Worm (Caenorhabditis elegans) whole organism, late embryonic: ENCODE results near the gene srw-43.

Source experiments
- ceh-2 ChIP-seq: sonication (generic microtip); optimal IDR thresholded peaks from 2 replicates; lab custom pipeline; 2016; ENCODE audit warnings: missing genotype, missing genetic modification characterization, missing compliant biosample characterization
- ceh-24 ChIP-seq: sonication (generic microtip); optimal IDR thresholded peaks from 2 replicates; lab custom pipeline; 2016; ENCODE audit warnings: mild to moderate bottlenecking, missing genetic modification characterization, missing compliant biosample characterization
- ceh-30 ChIP-seq: fragments of 150-350 bp; optimal IDR thresholded peaks from 2 replicates; lab custom pipeline; 2014; ENCODE audit warnings: missing biosample characterization, missing genetic modification characterization
- che-1 ChIP-seq: sonication (generic microtip); optimal IDR thresholded peaks from 2 replicates; lab custom pipeline; 2016; ENCODE audit warnings: mild to moderate bottlenecking, missing genetic modification characterization, missing compliant biosample characterization
- fax-1 ChIP-seq: sonication (generic microtip); optimal IDR thresholded peaks from 2 replicates; lab custom pipeline; 2016; ENCODE audit warnings: missing genotype, missing genetic modification characterization, missing compliant biosample characterization
- fkh-6 ChIP-seq: sonication (generic microtip); optimal IDR thresholded peaks from 2 replicates; lab custom pipeline; 2016; ENCODE audit warnings: missing genetic modification characterization, missing compliant biosample characterization
- lin-11 ChIP-seq: fragments of 200-800 bp; sonication (Bioruptor generic); optimal IDR thresholded peaks from 2 replicates; lab custom pipeline; 2018; ENCODE audit warnings: mild to moderate bottlenecking, missing genetic modification characterization, missing compliant biosample characterization
- pha-4 ChIP-seq: fragments of 150-350 bp; optimal IDR thresholded peaks from 2 replicates; lab custom pipeline; 2018; ENCODE audit warnings: missing biosample characterization, missing genetic modification reagents, missing genetic modification characterization
- pqm-1 ChIP-seq: sonication (generic microtip); optimal IDR thresholded peaks from 2 replicates; lab custom pipeline; 2016; ENCODE audit warnings: missing genetic modification characterization, missing compliant biosample characterization
- pros-1 ChIP-seq: fragments of 150-350 bp; optimal IDR thresholded peaks from 2 replicates; lab custom pipeline; 2014; ENCODE audit warnings: missing biosample characterization, missing genetic modification reagents, missing genetic modification characterization
- syd-9 ChIP-seq: sonication (generic microtip); optimal IDR thresholded peaks from 2 replicates; lab custom pipeline; 2016; ENCODE audit warnings: mild to moderate bottlenecking, missing genetic modification characterization, moderate library complexity, missing compliant biosample characterization
- tbx-2 ChIP-seq: sonication (generic microtip); optimal IDR thresholded peaks from 2 replicates; lab custom pipeline; 2016; ENCODE audit warnings: missing genetic modification characterization, missing compliant biosample characterization
- ttx-3 ChIP-seq: sonication (generic microtip); optimal IDR thresholded peaks from 2 replicates; lab custom pipeline; 2016; ENCODE audit warnings: missing genetic modification reagents, missing genetic modification characterization, missing compliant biosample characterization

DNA sequence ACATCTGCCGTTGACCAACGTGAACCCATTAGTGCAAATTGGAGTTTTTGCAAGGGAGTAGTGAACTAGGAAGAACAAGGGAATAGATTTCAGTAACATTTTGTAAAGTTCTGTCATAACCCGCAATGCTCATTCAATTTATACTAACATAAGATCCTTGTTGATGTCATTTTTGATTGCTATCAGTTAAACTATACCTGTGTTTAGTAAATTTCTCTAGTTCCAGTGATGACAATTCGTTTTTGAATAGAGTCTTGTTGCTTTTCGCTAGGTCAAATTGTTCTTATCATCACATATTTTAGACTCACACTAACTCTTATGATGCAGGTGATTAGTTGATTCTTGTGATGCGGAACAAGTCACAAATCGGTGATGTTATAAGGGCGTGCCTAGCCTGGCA lies 20.7 kb downstream of the srw-43 start, which contains the start of gene clec-9:
- TF ChIP-seq ceh-2 (tag; lab: Kevin White, UChicago), result no peak
- TF ChIP-seq pqm-1, result no peak
- TF ChIP-seq pros-1 (tag; lab: Kevin White, UChicago), result no peak
- TF ChIP-seq ceh-30 (tag; lab: Kevin White, UChicago), result no peak
- TF ChIP-seq syd-9 (tag; lab: Kevin White, UChicago), result no peak
- TF ChIP-seq fkh-6 (tag; lab: Kevin White, UChicago), result no peak
- TF ChIP-seq tbx-2, result no peak
- no peak for TF ChIP-seq pha-4 (tag; lab: Kevin White, UChicago)
- no peak for TF ChIP-seq ttx-3 (tag; lab: Kevin White, UChicago)
- TF ChIP-seq che-1, result no peak
- TF ChIP-seq ceh-24 (tag; lab: Kevin White, UChicago), result no peak
- no peak for TF ChIP-seq fax-1 (tag; lab: Kevin White, UChicago)
- TF ChIP-seq lin-11 (tag; lab: Kevin White, UChicago), result no peak
